Worm (Caenorhabditis elegans) whole organism, late embryonic: ENCODE results near the gene C30A5.16.

Experiments
- F13H6.1 ChIP-seq: sonication (generic microtip); optimal IDR thresholded peaks from 2 replicates; lab custom pipeline; 2016; ENCODE audit warnings: missing genetic modification characterization, missing compliant biosample characterization
- ceh-2 ChIP-seq: sonication (generic microtip); optimal IDR thresholded peaks from 2 replicates; lab custom pipeline; 2016; ENCODE audit warnings: missing genotype, missing genetic modification characterization, missing compliant biosample characterization
- ceh-6 ChIP-seq: fragments of 200-800 bp; sonication (Bioruptor generic); optimal IDR thresholded peaks from 2 replicates; lab custom pipeline; 2018; ENCODE audit warnings: mild to moderate bottlenecking, missing genetic modification characterization, missing compliant biosample characterization
- fkh-10 ChIP-seq: fragments of 150-350 bp; optimal IDR thresholded peaks from 2 replicates; lab custom pipeline; 2014; ENCODE audit warnings: missing biosample characterization, missing genetic modification reagents, missing genetic modification characterization
- hlh-30 ChIP-seq: sonication (generic microtip); optimal IDR thresholded peaks from 2 replicates; lab custom pipeline; 2017; ENCODE audit warnings: antibody characterized with exemption, missing genetic modification characterization, missing compliant biosample characterization; ENCODE audit not compliant: insufficient read depth
- nhr-11 ChIP-seq: fragments of 150-350 bp; optimal IDR thresholded peaks from 2 replicates; lab custom pipeline; 2014; ENCODE audit warnings: missing biosample characterization, missing genetic modification characterization
- pag-3 ChIP-seq: sonication (generic microtip); optimal IDR thresholded peaks from 2 replicates; lab custom pipeline; 2016; ENCODE audit warnings: missing compliant biosample characterization, missing genetic modification characterization, borderline replicate concordance
- pqm-1 ChIP-seq: sonication (generic microtip); optimal IDR thresholded peaks from 2 replicates; lab custom pipeline; 2016; ENCODE audit warnings: missing genetic modification characterization, missing compliant biosample characterization
- ref-2 ChIP-seq: sonication (generic microtip); optimal IDR thresholded peaks from 2 replicates; lab custom pipeline; 2016; ENCODE audit warnings: missing genetic modification characterization, missing compliant biosample characterization
- zip-5 ChIP-seq: sonication (generic microtip); optimal IDR thresholded peaks from 2 replicates; lab custom pipeline; 2016; ENCODE audit warnings: missing genetic modification characterization, missing compliant biosample characterization

- TF ChIP-seq hlh-30 (tag; lab: Kevin White, UChicago) (no peak), pqm-1 (tag; lab: Kevin White, UChicago) (no peak), ceh-2 (no peak), ref-2 (no peak), ceh-6 (GFP tag; lab: Kevin White, UChicago) (no peak), fkh-10 (GFP tag; lab: Kevin White, UChicago) (no peak), nhr-11 (no peak), F13H6.1 (tag; lab: Kevin White, UChicago) (no peak), zip-5 (tag; lab: Kevin White, UChicago) (no peak), pag-3 (tag; lab: Kevin White, UChicago) (no peak)
These were observed 1.8 kb upstream of the C30A5.16 start, which contains the start of gene unc-86 for ce11 chrIII:8216224-8216623.
